Worm (Caenorhabditis elegans) whole organism, young adult: Measurements from ENCODE around the gene ZK328.6.

ENCODE experiments used
- F52B5.7 ChIP-seq: sonication (generic microtip); optimal IDR thresholded peaks from 2 replicates; lab custom pipeline; 2016; ENCODE audit warnings: mild to moderate bottlenecking, missing genetic modification characterization, missing compliant biosample characterization
- ama-1 ChIP-seq, 3 experiments: fragments of 150-350 bp in 1 of 3; sonication (generic microtip) in 2 of 3; optimal IDR thresholded peaks; 2 replicates each; lab custom pipeline; 2014 to 2018; ENCODE audit warnings: missing biosample characterization in 2 of 3, missing genetic modification characterization in 2 of 3, missing genetic modification reagents in 2 of 3
- attf-5 ChIP-seq: fragments of 200-800 bp; sonication (Bioruptor generic); optimal IDR thresholded peaks from 2 replicates; lab custom pipeline; 2018; ENCODE audit warnings: mild to moderate bottlenecking, missing genetic modification characterization, missing compliant biosample characterization
- attf-6 ChIP-seq: fragments of 200-800 bp; sonication (Bioruptor generic); IDR thresholded peaks from 2 replicates; pipeline ENCODE4 v1.3.6; 2022; ENCODE audit warnings: missing genetic modification reagents, missing genetic modification characterization, missing compliant biosample characterization
- efl-1 ChIP-seq: fragments of 150-350 bp; optimal IDR thresholded peaks from 2 replicates; lab custom pipeline; 2014; ENCODE audit warnings: missing biosample characterization, missing genetic modification reagents, missing genetic modification characterization
- egl-44 ChIP-seq: fragments of 200-800 bp; sonication (Bioruptor generic); IDR thresholded peaks from 2 replicates; pipeline ENCODE4 v1.3.6; 2022; ENCODE audit warnings: missing genetic modification reagents, missing genetic modification characterization, missing compliant biosample characterization
- him-1 ChIP-seq: sonication (generic microtip); optimal IDR thresholded peaks from 2 replicates; lab custom pipeline; 2016; ENCODE audit warnings: missing genotype, missing genetic modification reagents, missing genetic modification characterization, missing compliant biosample characterization
- lsl-1 ChIP-seq: fragments of 200-800 bp; sonication (Bioruptor generic); optimal IDR thresholded peaks from 2 replicates; lab custom pipeline; 2018; ENCODE audit warnings: mild to moderate bottlenecking, missing genetic modification characterization, moderate library complexity, missing compliant biosample characterization
- nhr-90 ChIP-seq: sonication (generic microtip); optimal IDR thresholded peaks from 2 replicates; lab custom pipeline; 2016; ENCODE audit warnings: missing genotype, mild to moderate bottlenecking, missing genetic modification characterization, missing compliant biosample characterization
- rcor-1 ChIP-seq: fragments of 200-800 bp; sonication (Bioruptor generic); IDR thresholded peaks from 2 replicates; pipeline ENCODE4 v1.3.6; 2022; ENCODE audit warnings: missing genetic modification reagents, missing genetic modification characterization, missing compliant biosample characterization
- snpc-4 ChIP-seq, 5 experiments: fragments of 150-350 bp in 1 of 5; sonication (generic microtip) in 4 of 5; optimal IDR thresholded peaks; 2 replicates each; lab custom pipeline; 2014 to 2018; ENCODE audit warnings: missing genetic modification characterization in 5 of 5, missing biosample characterization in 3 of 5, antibody characterized with exemption in 2 of 5, mild to moderate bottlenecking in 2 of 5, missing compliant biosample characterization in 2 of 5, missing genotype in 2 of 5, moderate library complexity in 2 of 5, missing genetic modification reagents in 1 of 5
- unc-62 ChIP-seq: fragments of 150-350 bp; optimal IDR thresholded peaks from 2 replicates; lab custom pipeline; 2014; ENCODE audit warnings: missing biosample characterization, missing genetic modification reagents, missing genetic modification characterization

ce11 chrIII:5981407-5981806, 49.0 kb downstream of the ZK328.6 start:
- no peak for TF ChIP-seq efl-1 (GFP tag; lab: Kevin White, UChicago)
- no peak for TF ChIP-seq nhr-90
- no peak for TF ChIP-seq egl-44 (GFP tag; lab: Robert Waterston, UW)
- TF ChIP-seq F52B5.7: no peak
- TF ChIP-seq snpc-4 (GFP tag; optimal IDR thresholded peaks at IDR 0.05; lab: Kevin White, UChicago): no peak
- TF ChIP-seq snpc-4 (tag; optimal IDR thresholded peaks at IDR 0.05; lab: Kevin White, UChicago): no peak
- TF ChIP-seq unc-62: no peak
- TF ChIP-seq lsl-1 (GFP tag; lab: Kevin White, UChicago): no peak
- no peak for TF ChIP-seq attf-5 (GFP tag; lab: Kevin White, UChicago)
- TF ChIP-seq ama-1 (optimal IDR thresholded peaks at IDR 0.05; lab: Kevin White, UChicago): no peak
- no peak for TF ChIP-seq ama-1 (GFP tag; optimal IDR thresholded peaks at IDR 0.05; lab: Kevin White, UChicago)
- no peak for TF ChIP-seq rcor-1 (GFP tag; lab: Robert Waterston, UW)
- TF ChIP-seq him-1 (tag; lab: Kevin White, UChicago): no peak
- no peak for TF ChIP-seq attf-6 (GFP tag; lab: Robert Waterston, UW)
